Worm (Caenorhabditis elegans) whole organism, L4/young adult: ENCODE results near the gene T08G5.3.

Experiments
- W03F9.2 ChIP-seq: fragments of 150-350 bp; optimal IDR thresholded peaks from 2 replicates; lab custom pipeline; 2014; ENCODE audit warnings: missing biosample characterization, missing genetic modification characterization
- dao-5 ChIP-seq: sonication (generic microtip); optimal IDR thresholded peaks from 2 replicates; lab custom pipeline; 2016; ENCODE audit warnings: missing genotype, missing genetic modification characterization, moderate library complexity, missing compliant biosample characterization
- him-1 ChIP-seq: sonication (generic microtip); optimal IDR thresholded peaks from 2 replicates; lab custom pipeline; 2016; ENCODE audit warnings: missing genotype, missing genetic modification reagents, missing genetic modification characterization, missing compliant biosample characterization

The T08G5.3 gene

ce11 chrV:14018640-14019039 lies 8.6 kb downstream of the T08G5.3 start, which contains the start of the genes mtl-2 and T08G5.1:
Gene mtl-2 (minus strand): TSS chrV:14018673.
Gene T08G5.1 (plus strand): TSS chrV:14018766.
- TF ChIP-seq dao-5 (tag; lab: Kevin White, UChicago) (no peak), W03F9.2 (tag; lab: Kevin White, UChicago) (no peak), him-1 (tag; lab: Kevin White, UChicago) (no peak)

ce11 chrV:14017476-14017875 lies 9.8 kb downstream of the T08G5.3 start, which contains the start of gene srh-308:
Gene srh-308 (minus strand): TSS chrV:14017576.
- TF ChIP-seq W03F9.2 (tag; lab: Kevin White, UChicago) (no peak), dao-5 (tag; lab: Kevin White, UChicago) (no peak), him-1 (tag; lab: Kevin White, UChicago) (no peak)

- TF ChIP-seq W03F9.2 (tag; lab: Kevin White, UChicago) (no peak), him-1 (tag; lab: Kevin White, UChicago) (no peak), dao-5 (tag; lab: Kevin White, UChicago) (no peak)
These were observed 12.9 kb downstream of the T08G5.3 start, which contains the start of gene end-3 for ce11 chrV:14014395-14014794. Gene end-3 (plus strand): TSS chrV:14014695.

- TF ChIP-seq him-1 (tag; lab: Kevin White, UChicago) (no peak), dao-5 (tag; lab: Kevin White, UChicago) (no peak), W03F9.2 (tag; lab: Kevin White, UChicago) (no peak)
These were observed 13.6 kb downstream of the T08G5.3 start for ce11 chrV:14013638-14014037.

ce11 chrV:14012002-14012554 lies 15.2 kb downstream of the T08G5.3 start, which contains the start of the genes ddx-17 and aip-1:
Gene ddx-17 (minus strand): TSS chrV:14012052.
Gene aip-1 (plus strand): TSS chrV:14012333.
- TF ChIP-seq W03F9.2 (tag; lab: Kevin White, UChicago) (peak; percentile 77), him-1 (tag; lab: Kevin White, UChicago) (peak; percentile 68), dao-5 (tag; lab: Kevin White, UChicago) (no peak)

- TF ChIP-seq him-1 (tag; lab: Kevin White, UChicago) (no peak), W03F9.2 (tag; lab: Kevin White, UChicago) (no peak), dao-5 (tag; lab: Kevin White, UChicago) (no peak)
These were observed 15.9 kb downstream of the T08G5.3 start for ce11 chrV:14011427-14011826.

- TF ChIP-seq W03F9.2 (tag; lab: Kevin White, UChicago) (no peak), dao-5 (tag; lab: Kevin White, UChicago) (no peak), him-1 (tag; lab: Kevin White, UChicago) (no peak)
These were observed 17.3 kb downstream of the T08G5.3 start for ce11 chrV:14010021-14010420.

- no peak for TF ChIP-seq dao-5 (tag; lab: Kevin White, UChicago)
- no peak for TF ChIP-seq W03F9.2 (tag; lab: Kevin White, UChicago)
- no peak for TF ChIP-seq him-1 (tag; lab: Kevin White, UChicago)
These were observed 18.9 kb downstream of the T08G5.3 start for ce11 chrV:14008353-14008859.

- no peak for TF ChIP-seq dao-5 (tag; lab: Kevin White, UChicago)
- TF ChIP-seq him-1 (tag; lab: Kevin White, UChicago): peak; percentile 50
These were observed 20.5 kb downstream of the T08G5.3 start for ce11 chrV:14006819-14007218.

ce11 chrV:14005812-14006211 lies 21.5 kb downstream of the T08G5.3 start, which contains the start of gene ric-7:
Gene ric-7 (minus strand): TSS chrV:14005912.
- no peak for TF ChIP-seq W03F9.2 (tag; lab: Kevin White, UChicago)
- TF ChIP-seq him-1 (tag; lab: Kevin White, UChicago): no peak
- no peak for TF ChIP-seq dao-5 (tag; lab: Kevin White, UChicago)

- TF ChIP-seq W03F9.2 (tag; lab: Kevin White, UChicago): no peak
- TF ChIP-seq dao-5 (tag; lab: Kevin White, UChicago): no peak
- TF ChIP-seq him-1 (tag; lab: Kevin White, UChicago): no peak
These were observed 22.9 kb downstream of the T08G5.3 start for ce11 chrV:14004342-14004741.

ce11 chrV:14003587-14004156 lies 23.6 kb downstream of the T08G5.3 start:
- TF ChIP-seq dao-5 (tag; lab: Kevin White, UChicago): no peak
- no peak for TF ChIP-seq W03F9.2 (tag; lab: Kevin White, UChicago)
- TF ChIP-seq him-1 (tag; lab: Kevin White, UChicago): no peak

ce11 chrV:14002402-14002801 lies 24.9 kb downstream of the T08G5.3 start:
- TF ChIP-seq dao-5 (tag; lab: Kevin White, UChicago): no peak
- TF ChIP-seq W03F9.2 (tag; lab: Kevin White, UChicago): no peak
- no peak for TF ChIP-seq him-1 (tag; lab: Kevin White, UChicago)
